Worm (Caenorhabditis elegans): ENCODE measurements around the gene F57H12.5.

DNA sequence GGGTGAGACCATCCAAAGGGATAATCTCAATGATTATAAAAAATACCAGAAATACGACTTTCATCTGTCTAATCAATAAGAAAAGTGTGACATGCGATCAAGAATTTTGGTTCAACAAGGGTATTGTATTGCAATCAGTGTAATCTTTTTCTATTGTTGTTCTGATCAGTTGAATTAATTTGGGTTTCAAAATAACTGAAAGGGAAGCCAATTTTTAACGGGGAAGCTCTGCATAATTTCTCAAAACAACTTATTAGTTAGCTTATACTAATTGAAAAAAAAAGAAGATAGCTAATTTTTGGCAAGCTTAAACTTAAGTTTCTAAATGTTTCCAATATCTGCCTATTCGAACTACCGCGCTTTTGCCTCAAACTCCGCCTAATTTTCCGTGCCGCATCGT, 39.9 kb upstream of the F57H12.5 start, which contains the start of gene C49H3.12:
- TF ChIP-seq aptf-2 (GFP tag; conservative IDR thresholded peaks at IDR 0.05) (no peak), repo-1 (tag; optimal IDR thresholded peaks at IDR 0.05) (no peak), rpc-1 (optimal IDR thresholded peaks at IDR 0.05) (no peak), rpc-1 (tag; optimal IDR thresholded peaks at IDR 0.05) (no peak), ZK185.1 (tag; optimal IDR thresholded peaks at IDR 0.05; ENCODE audit: poor library complexity, severe bottlenecking) (no peak), hlh-12 (tag; optimal IDR thresholded peaks at IDR 0.05) (no peak), unc-62 (GFP tag; optimal IDR thresholded peaks at IDR 0.05) (no peak), Y95B8A.8 (GFP tag; IDR thresholded peaks at IDR 0.05) (no peak), lin-40 (tag; optimal IDR thresholded peaks at IDR 0.05) (no peak), sdz-38 (tag; optimal IDR thresholded peaks at IDR 0.05) (no peak)
